Fruit fly (Drosophila melanogaster): ENCODE measurements around the gene CG3842.

CG3842 gene

DNA sequence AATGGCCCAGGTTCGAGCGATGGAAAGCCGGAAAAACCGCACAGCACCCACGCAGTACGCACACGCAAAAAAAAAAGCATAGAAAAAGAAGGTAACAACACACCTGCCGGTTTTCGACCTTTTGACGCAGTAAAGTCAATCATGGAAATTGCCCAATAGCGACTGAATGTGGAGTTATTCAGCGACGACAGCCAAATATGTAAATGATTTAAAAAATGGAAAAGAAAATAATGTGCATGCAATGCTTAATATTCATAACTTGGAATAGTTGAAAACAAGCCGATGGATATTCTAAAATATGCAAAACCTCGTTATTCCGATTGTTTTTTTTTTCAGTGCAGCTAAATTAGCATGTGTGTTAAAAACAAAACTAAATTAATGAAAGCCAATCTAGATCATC is 34.4 kb upstream of the CG3842 start:
- TF ChIP-seq kay (GFP tag; ENCODE audit: borderline replicate concordance) (no peak), CG14711 (tag; optimal IDR thresholded peaks at IDR 0.05) (no peak), Crg-1 (GFP tag; optimal IDR thresholded peaks at IDR 0.05) (no peak), CG12768 (GFP tag; optimal IDR thresholded peaks at IDR 0.05) (no peak), tj (GFP tag; optimal IDR thresholded peaks at IDR 0.05) (no peak), CG1620 (GFP tag; optimal IDR thresholded peaks at IDR 0.05) (no peak), CG11617 (GFP tag; optimal IDR thresholded peaks at IDR 0.05) (no peak), CG7101 (tag; optimal IDR thresholded peaks at IDR 0.05) (no peak), cnc (optimal IDR thresholded peaks at IDR 0.05) (no peak), bab1 (GFP tag; optimal IDR thresholded peaks at IDR 0.05) (no peak), pad (GFP tag; optimal IDR thresholded peaks at IDR 0.05) (no peak)

DNA sequence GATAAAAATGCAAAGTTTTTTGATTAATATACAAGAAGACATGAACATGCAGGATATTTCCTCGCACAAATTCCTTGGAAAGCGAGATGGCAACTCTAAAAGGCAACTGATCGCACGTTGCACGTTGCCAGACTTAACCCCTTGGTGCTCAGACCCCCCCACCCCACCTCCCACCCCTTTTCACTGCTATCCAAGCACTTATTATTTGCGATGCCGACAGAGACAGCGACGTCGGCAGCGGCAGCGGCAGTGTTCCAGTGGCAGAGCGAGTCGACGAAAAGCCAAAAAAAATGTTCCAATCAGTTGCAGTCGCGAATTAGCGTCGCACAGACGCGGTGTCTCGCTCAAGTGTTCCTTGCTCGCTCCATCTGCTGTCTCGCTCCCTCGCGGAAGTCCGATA is 33.9 kb upstream of the CG3842 start, which contains the start of gene CG3823:
Gene CG3823 (plus strand): TSS at position 301 of the 400 bp plus-strand sequence.
- TF ChIP-seq CG11617 (GFP tag; optimal IDR thresholded peaks at IDR 0.05) (no peak), tj (GFP tag; optimal IDR thresholded peaks at IDR 0.05) (peak; percentile 65)

DNA sequence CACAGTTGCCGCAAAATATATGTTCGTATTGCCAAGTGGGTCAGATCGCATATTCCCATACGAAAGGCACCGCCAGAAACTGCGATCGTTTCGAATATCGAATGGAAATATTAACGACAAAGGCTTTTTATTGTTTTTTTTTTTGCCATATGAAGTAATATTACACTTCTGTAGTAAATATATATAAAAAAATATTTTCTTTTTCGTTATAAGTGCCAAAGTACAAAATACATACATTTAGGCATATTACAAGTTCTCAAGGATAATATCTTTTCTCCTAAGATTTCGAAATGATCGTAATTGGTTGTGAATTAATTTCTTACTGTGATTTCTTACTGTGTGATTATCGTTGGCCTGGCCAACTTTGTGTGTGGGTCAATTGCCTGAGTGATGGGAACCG is 33.4 kb upstream of the CG3842 start:
- TF ChIP-seq toe (GFP tag; optimal IDR thresholded peaks at IDR 0.05) = no peak
- TF ChIP-seq pad (GFP tag; optimal IDR thresholded peaks at IDR 0.05) = no peak
- TF ChIP-seq Crg-1 (GFP tag; optimal IDR thresholded peaks at IDR 0.05) = no peak
- TF ChIP-seq CG5204 (GFP tag; optimal IDR thresholded peaks at IDR 0.05) = no peak
- no peak for TF ChIP-seq CG1620 (GFP tag; optimal IDR thresholded peaks at IDR 0.05)
- no peak for TF ChIP-seq ovo (GFP tag; optimal IDR thresholded peaks at IDR 0.05)
- TF ChIP-seq tj (GFP tag; optimal IDR thresholded peaks at IDR 0.05) = no peak
- TF ChIP-seq CG14711 (tag; optimal IDR thresholded peaks at IDR 0.05) = no peak
- TF ChIP-seq Mnt (GFP tag; optimal IDR thresholded peaks at IDR 0.05) = no peak
- no peak for TF ChIP-seq Hr96 (GFP tag; optimal IDR thresholded peaks at IDR 0.05)
- no peak for TF ChIP-seq CG11617 (GFP tag; optimal IDR thresholded peaks at IDR 0.05)
- no peak for TF ChIP-seq cnc (optimal IDR thresholded peaks at IDR 0.05)

DNA sequence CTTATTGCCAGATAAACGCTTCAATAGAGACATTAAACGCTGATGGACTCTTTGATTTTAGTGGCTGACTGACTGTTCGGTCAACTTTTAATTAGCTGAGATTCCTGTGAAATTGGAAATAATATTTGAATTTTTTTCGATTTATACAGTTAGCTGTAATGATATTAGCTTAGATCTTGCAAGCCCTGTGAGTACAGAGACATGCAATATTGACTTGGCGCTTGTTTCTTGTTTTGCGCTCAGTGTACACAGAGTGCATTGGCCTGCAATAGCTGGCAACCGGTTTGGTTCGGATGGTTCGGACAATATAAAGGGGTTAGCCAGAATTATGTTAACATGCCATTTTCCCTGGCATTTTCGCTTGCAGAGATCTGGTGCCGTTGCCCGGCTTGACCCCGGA is 32.2 kb upstream of the CG3842 start:
- TF ChIP-seq CG33017 (tag; optimal IDR thresholded peaks at IDR 0.05) = no peak
- no peak for TF ChIP-seq cic (GFP tag; optimal IDR thresholded peaks at IDR 0.05)
- TF ChIP-seq Hr96 (GFP tag; optimal IDR thresholded peaks at IDR 0.05) = no peak
- no peak for TF ChIP-seq toe (GFP tag; optimal IDR thresholded peaks at IDR 0.05)
- no peak for TF ChIP-seq CG7101 (tag; optimal IDR thresholded peaks at IDR 0.05)
- no peak for TF ChIP-seq Mnt (GFP tag; optimal IDR thresholded peaks at IDR 0.05)

DNA sequence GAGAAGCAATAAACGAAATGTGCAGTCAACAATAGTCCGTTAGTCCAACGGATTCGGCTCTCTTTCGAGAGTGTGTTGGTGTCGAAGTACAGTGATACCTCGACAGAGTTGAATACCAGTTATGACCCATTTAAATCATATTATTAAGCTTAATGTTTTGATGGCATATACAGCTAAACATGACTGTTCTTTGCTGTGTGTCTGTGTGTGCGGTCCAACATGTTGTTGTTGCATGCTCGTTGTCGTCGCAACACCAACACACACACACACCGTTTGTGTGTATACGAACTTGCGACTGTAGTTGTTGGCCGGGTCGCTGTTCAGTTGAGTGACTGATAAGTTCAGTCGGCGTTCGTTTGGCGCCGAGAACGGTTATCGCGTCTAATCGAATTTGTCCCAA is 28.7 kb upstream of the CG3842 start, which contains the start of gene CG15894:
Gene CG15894 (plus strand): TSS at position 361 of the 400 bp plus-strand sequence.
- no peak for TF ChIP-seq tj (GFP tag; optimal IDR thresholded peaks at IDR 0.05)
- TF ChIP-seq pad (GFP tag; optimal IDR thresholded peaks at IDR 0.05) = no peak
- no peak for TF ChIP-seq CG11617 (GFP tag; optimal IDR thresholded peaks at IDR 0.05)
- TF ChIP-seq cic (GFP tag; optimal IDR thresholded peaks at IDR 0.05) = no peak
- TF ChIP-seq CG1620 (GFP tag; optimal IDR thresholded peaks at IDR 0.05) = no peak
- peak; percentile 21 for TF ChIP-seq kay (GFP tag; ENCODE audit: borderline replicate concordance)
- no peak for TF ChIP-seq CG14711 (tag; optimal IDR thresholded peaks at IDR 0.05)
- TF ChIP-seq CG5204 (GFP tag; optimal IDR thresholded peaks at IDR 0.05) = no peak
- no peak for TF ChIP-seq Crg-1 (GFP tag; optimal IDR thresholded peaks at IDR 0.05)
- no peak for TF ChIP-seq bab1 (GFP tag; optimal IDR thresholded peaks at IDR 0.05)
- no peak for TF ChIP-seq ovo (GFP tag; optimal IDR thresholded peaks at IDR 0.05)
- no peak for TF ChIP-seq toe (GFP tag; optimal IDR thresholded peaks at IDR 0.05)
- TF ChIP-seq CG7101 (tag; optimal IDR thresholded peaks at IDR 0.05) = peak; percentile 29
- peak; percentile 21 for TF ChIP-seq CG12768 (GFP tag; optimal IDR thresholded peaks at IDR 0.05)
- no peak for TF ChIP-seq CG7045 (GFP tag; optimal IDR thresholded peaks at IDR 0.05)
- TF ChIP-seq cnc (optimal IDR thresholded peaks at IDR 0.05) = no peak

DNA sequence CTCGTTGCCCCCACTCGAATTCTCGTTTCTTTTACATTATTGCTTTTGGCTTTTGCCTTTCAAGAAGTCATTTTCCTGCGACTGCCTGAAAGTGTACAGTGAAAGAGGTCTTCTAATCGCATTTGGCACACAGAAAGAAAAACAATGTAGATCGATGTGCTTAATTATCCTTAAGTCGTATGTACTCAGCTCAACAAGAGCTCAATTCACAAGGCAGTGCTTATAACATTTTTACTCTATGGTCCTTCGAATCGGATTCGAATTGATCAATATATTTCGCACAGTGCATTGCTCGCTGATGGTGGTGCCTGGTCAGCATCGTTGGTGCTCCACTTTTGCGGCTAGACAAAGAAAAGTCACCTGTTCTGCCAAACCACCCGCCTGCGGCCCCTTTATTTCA is 27.2 kb upstream of the CG3842 start:
- TF ChIP-seq cic (GFP tag; optimal IDR thresholded peaks at IDR 0.05) (no peak), CG1620 (GFP tag; optimal IDR thresholded peaks at IDR 0.05) (no peak), Clk (GFP tag; optimal IDR thresholded peaks at IDR 0.05) (no peak)

DNA sequence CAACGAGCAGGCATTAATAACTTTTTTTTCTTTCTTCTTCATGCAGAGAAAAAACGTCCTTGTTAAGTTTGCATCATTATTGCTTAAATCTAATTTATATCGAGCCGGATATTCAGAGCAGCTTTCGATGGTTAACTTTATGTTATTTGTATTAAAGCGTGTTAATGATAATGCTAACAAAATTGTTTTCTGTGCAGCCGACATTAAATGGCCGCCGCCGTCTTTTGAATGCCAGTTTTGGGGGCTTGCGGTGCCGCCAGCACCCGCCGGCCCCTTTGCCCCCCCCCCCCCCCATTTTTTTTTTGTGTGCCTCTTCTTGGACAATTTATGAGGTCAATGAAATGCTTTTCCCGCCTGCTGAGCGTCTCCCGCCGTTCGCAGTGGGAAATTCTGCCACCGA is 26.0 kb upstream of the CG3842 start:
- no peak for TF ChIP-seq Crg-1 (GFP tag; optimal IDR thresholded peaks at IDR 0.05)
- no peak for TF ChIP-seq tj (GFP tag; optimal IDR thresholded peaks at IDR 0.05)
- TF ChIP-seq bab1 (GFP tag; optimal IDR thresholded peaks at IDR 0.05) = no peak
- no peak for TF ChIP-seq CG33017 (tag; optimal IDR thresholded peaks at IDR 0.05)
- no peak for TF ChIP-seq CG1620 (GFP tag; optimal IDR thresholded peaks at IDR 0.05)
- TF ChIP-seq Mnt (GFP tag; optimal IDR thresholded peaks at IDR 0.05) = no peak
- TF ChIP-seq CG5204 (GFP tag; optimal IDR thresholded peaks at IDR 0.05) = no peak
- no peak for TF ChIP-seq CG14711 (tag; optimal IDR thresholded peaks at IDR 0.05)
- TF ChIP-seq pad (GFP tag; optimal IDR thresholded peaks at IDR 0.05) = no peak
- TF ChIP-seq cnc (optimal IDR thresholded peaks at IDR 0.05) = no peak
- no peak for TF ChIP-seq CG11617 (GFP tag; optimal IDR thresholded peaks at IDR 0.05)
- TF ChIP-seq cic (GFP tag; optimal IDR thresholded peaks at IDR 0.05) = no peak
- no peak for TF ChIP-seq toe (GFP tag; optimal IDR thresholded peaks at IDR 0.05)
- TF ChIP-seq CG7045 (GFP tag; optimal IDR thresholded peaks at IDR 0.05) = no peak
- TF ChIP-seq kay (GFP tag; ENCODE audit: borderline replicate concordance) = no peak
- no peak for TF ChIP-seq ovo (GFP tag; optimal IDR thresholded peaks at IDR 0.05)
